Fruit fly (Drosophila melanogaster): ENCODE measurements around the gene fy.

fy gene

dm6 chr2L:8361204-8361952, 41.7 kb downstream of the fy start (continued):
- TF ChIP-seq bbx (GFP tag; IDR thresholded peaks at IDR 0.05; ENCODE audit: partially characterized antibody) = no peak
- TF ChIP-seq ranshi (GFP tag; IDR thresholded peaks at IDR 0.05) = no peak
- TF ChIP-seq CG10274 (GFP tag; optimal IDR thresholded peaks at IDR 0.05) = no peak
- no peak for TF ChIP-seq Dbx (GFP tag; IDR thresholded peaks at IDR 0.05)
- TF ChIP-seq Drgx (GFP tag; IDR thresholded peaks at IDR 0.05) = no peak
- TF ChIP-seq CG3726 (GFP tag; IDR thresholded peaks at IDR 0.05) = no peak
- no peak for TF ChIP-seq Oli (tag; optimal IDR thresholded peaks at IDR 0.05)
- TF ChIP-seq HmgZ (tag; optimal IDR thresholded peaks at IDR 0.05) = no peak
- no peak for TF ChIP-seq sim (GFP tag; IDR thresholded peaks at IDR 0.05)
- TF ChIP-seq Camta (GFP tag; optimal IDR thresholded peaks at IDR 0.05) = no peak
- TF ChIP-seq CG16863 (GFP tag; optimal IDR thresholded peaks at IDR 0.05) = no peak
- no peak for TF ChIP-seq CG15601 (tag; optimal IDR thresholded peaks at IDR 0.05)
- no peak for TF ChIP-seq tup (GFP tag; optimal IDR thresholded peaks at IDR 0.05)
- no peak for TF ChIP-seq CG2129 (GFP tag; IDR thresholded peaks at IDR 0.05; ENCODE audit: partially characterized antibody)
- no peak for TF ChIP-seq yki (optimal IDR thresholded peaks at IDR 0.05)
- no peak for TF ChIP-seq TFAM (GFP tag; optimal IDR thresholded peaks at IDR 0.05)
- TF ChIP-seq unpg (GFP tag; optimal IDR thresholded peaks at IDR 0.05) = no peak
- no peak for TF ChIP-seq CG14441 (GFP tag; IDR thresholded peaks at IDR 0.05)
- no peak for TF ChIP-seq peb (GFP tag; IDR thresholded peaks at IDR 0.05)
- no peak for TF ChIP-seq mirr (GFP tag; optimal IDR thresholded peaks at IDR 0.05)
- no peak for TF ChIP-seq CG17328 (GFP tag; IDR thresholded peaks at IDR 0.05)
- peak; percentile 77 for TF ChIP-seq Med (GFP tag)
- TF ChIP-seq pita (GFP tag; optimal IDR thresholded peaks at IDR 0.05) = no peak
- peak; percentile 15 for TF ChIP-seq pho (GFP tag; optimal IDR thresholded peaks at IDR 0.05)
- no peak for TF ChIP-seq CG10565 (GFP tag; optimal IDR thresholded peaks at IDR 0.05)
- no peak for TF ChIP-seq B-H2 (GFP tag; optimal IDR thresholded peaks at IDR 0.05)
- TF ChIP-seq salm (tag; optimal IDR thresholded peaks at IDR 0.05) = no peak
- TF ChIP-seq CG32772 (GFP tag; IDR thresholded peaks at IDR 0.05) = no peak
- TF ChIP-seq CG1233 (GFP tag; optimal IDR thresholded peaks at IDR 0.05) = no peak
- TF ChIP-seq gcm (GFP tag; optimal IDR thresholded peaks at IDR 0.05) = no peak
- no peak for TF ChIP-seq CG11085 (GFP tag; IDR thresholded peaks at IDR 0.05)
- no peak for TF ChIP-seq CG8388 (GFP tag; optimal IDR thresholded peaks at IDR 0.05)
- TF ChIP-seq CG17385 (GFP tag; optimal IDR thresholded peaks at IDR 0.05) = peak; percentile 10
- no peak for TF ChIP-seq CG15073 (GFP tag; optimal IDR thresholded peaks at IDR 0.05)
- no peak for TF ChIP-seq CG30431 (GFP tag; optimal IDR thresholded peaks at IDR 0.05)
- TF ChIP-seq CG14965 (GFP tag; optimal IDR thresholded peaks at IDR 0.05; ENCODE audit: borderline replicate concordance) = no peak
- no peak for TF ChIP-seq CG18764 (GFP tag; optimal IDR thresholded peaks at IDR 0.05)
- TF ChIP-seq scrt (GFP tag; optimal IDR thresholded peaks at IDR 0.05) = no peak
- TF ChIP-seq Scr (GFP tag; IDR thresholded peaks at IDR 0.05; ENCODE audit: partially characterized antibody) = no peak
- no peak for TF ChIP-seq bab2 (GFP tag; optimal IDR thresholded peaks at IDR 0.05)
- no peak for TF ChIP-seq BEAF-32 (GFP tag; optimal IDR thresholded peaks at IDR 0.05)
- no peak for TF ChIP-seq CG8944 (GFP tag; optimal IDR thresholded peaks at IDR 0.05)
- TF ChIP-seq gfzf (GFP tag; optimal IDR thresholded peaks at IDR 0.05) = no peak
- no peak for TF ChIP-seq emc (GFP tag; optimal IDR thresholded peaks at IDR 0.05)
- no peak for TF ChIP-seq run (tag; optimal IDR thresholded peaks at IDR 0.05)
- TF ChIP-seq D19A (tag; optimal IDR thresholded peaks at IDR 0.05) = no peak
- TF ChIP-seq Antp (GFP tag; optimal IDR thresholded peaks at IDR 0.05) = no peak
- peak; percentile 10 for TF ChIP-seq Sox100B (GFP tag; optimal IDR thresholded peaks at IDR 0.05)
- no peak for TF ChIP-seq CG13123 (GFP tag; optimal IDR thresholded peaks at IDR 0.05)
- no peak for TF ChIP-seq CG7928 (GFP tag; optimal IDR thresholded peaks at IDR 0.05)
- TF ChIP-seq CG14860 (GFP tag; IDR thresholded peaks at IDR 0.05; ENCODE audit: partially characterized antibody) = no peak
